Worm (Caenorhabditis elegans): ENCODE measurements around the gene F53F4.4.

DNA sequence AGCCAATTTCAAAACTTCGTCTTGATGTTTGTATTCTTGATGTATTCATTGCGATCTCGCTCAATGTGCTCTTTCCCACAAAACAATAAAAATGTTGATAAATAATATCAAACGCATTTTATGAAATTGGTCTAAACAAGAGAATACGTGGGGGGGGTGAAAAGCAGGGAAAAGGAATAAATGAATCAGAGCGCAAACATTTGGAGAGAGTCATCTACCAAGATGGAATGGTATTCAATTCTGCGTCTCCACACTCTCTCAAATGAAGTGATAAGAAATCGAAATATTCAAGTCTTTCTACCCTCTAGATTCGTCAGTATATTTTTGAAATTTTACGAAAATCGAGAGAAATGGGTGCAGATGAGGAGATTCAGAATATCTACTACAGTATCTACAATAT is 12.5 kb upstream of the F53F4.4 start, which contains the start of gene C50B8.5:
- no peak for TF ChIP-seq dao-5 (tag; optimal IDR thresholded peaks at IDR 0.05)
- TF ChIP-seq him-1 (tag; optimal IDR thresholded peaks at IDR 0.05) = no peak
- no peak for TF ChIP-seq W03F9.2 (tag; optimal IDR thresholded peaks at IDR 0.05)
